Worm (Caenorhabditis elegans): ENCODE measurements around the gene R02F11.11.

R02F11.11 gene

DNA sequence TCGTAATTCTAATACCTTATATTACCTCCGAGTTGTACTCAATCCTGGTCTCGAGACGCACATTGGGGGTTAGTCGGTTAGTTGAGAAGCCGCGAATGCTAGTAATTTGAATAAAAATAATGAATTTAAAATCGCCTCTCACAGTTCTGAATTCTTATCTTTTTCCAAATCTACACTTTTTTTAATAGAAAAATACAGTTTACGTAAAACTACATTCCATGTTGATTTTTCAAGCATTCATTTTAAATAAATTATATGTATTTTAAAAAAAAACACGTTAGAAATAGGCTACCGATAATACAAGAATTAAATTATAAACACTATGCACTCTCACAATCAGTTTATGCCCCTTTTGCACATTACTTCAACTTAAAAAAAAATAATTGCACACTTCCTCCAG lies 22.0 kb upstream of the R02F11.11 start, which contains the start of gene C18G1.9 (continued):
- no peak for TF ChIP-seq F33H1.4 (GFP tag; IDR thresholded peaks at IDR 0.05)
- no peak for TF ChIP-seq ekl-4 (GFP tag; IDR thresholded peaks at IDR 0.05)
- TF ChIP-seq tlf-1 (GFP tag; optimal IDR thresholded peaks at IDR 0.05) = no peak
- no peak for TF ChIP-seq aptf-3 (GFP tag; IDR thresholded peaks at IDR 0.05)

DNA sequence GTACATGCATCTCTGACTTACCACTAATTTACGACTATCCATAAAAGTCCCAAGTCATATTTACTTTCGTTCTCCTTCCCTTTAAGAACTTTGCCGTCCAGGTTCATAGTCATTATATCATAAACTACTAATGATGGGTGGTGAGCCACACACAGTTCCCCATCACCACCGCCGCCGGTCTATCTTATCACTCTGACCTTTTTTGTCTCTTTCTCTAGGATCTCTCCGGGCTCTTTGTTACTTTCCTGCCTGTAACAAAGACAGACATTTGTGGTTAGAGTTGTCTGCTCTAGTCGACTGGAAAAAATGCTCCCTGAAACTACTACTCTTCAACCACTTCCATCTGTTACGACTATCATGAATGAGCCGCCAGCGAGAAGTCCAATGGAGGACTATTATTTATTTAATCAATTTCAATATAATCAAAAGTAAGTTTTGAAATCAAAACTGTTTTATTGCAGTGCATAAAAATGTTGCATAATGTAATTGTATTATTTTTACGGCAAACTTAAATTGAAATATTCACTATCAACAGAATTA lies 21.2 kb upstream of the R02F11.11 start, which contains the start of gene elt-7:
Gene elt-7 (plus strand): TSS at position 263 of the 540 bp plus-strand sequence.
- TF ChIP-seq lag-1 (GFP tag; IDR thresholded peaks at IDR 0.05) = 0 out of 2 replicates have a peak, but pooled peaks have one; percentile 17
- TF ChIP-seq nhr-80 (tag; optimal IDR thresholded peaks at IDR 0.05) = peak; percentile 77
- TF ChIP-seq dox-1 (GFP tag; IDR thresholded peaks at IDR 0.05) = 0 out of 2 replicates have a peak, but pooled peaks have one; percentile 7
- TF ChIP-seq Y53F4B.3 (GFP tag; IDR thresholded peaks at IDR 0.05) = no peak
- TF ChIP-seq nhr-27 (tag; optimal IDR thresholded peaks at IDR 0.05) = no peak

ce11 chrV:4775140-4775539 lies 16.5 kb upstream of the R02F11.11 start:
- TF ChIP-seq cebp-2 (GFP tag; IDR thresholded peaks at IDR 0.05) (no peak), madf-10 (tag; optimal IDR thresholded peaks at IDR 0.05) (no peak)

ce11 chrV:4777388-4777986 lies 14.2 kb upstream of the R02F11.11 start, which contains the start of gene C18G1.1:
Gene C18G1.1, plus strand, starts transcription at chrV:4777960.
- TF ChIP-seq rec-8 (tag; optimal IDR thresholded peaks at IDR 0.05) = no peak
- TF ChIP-seq madf-8 (GFP tag; conservative IDR thresholded peaks at IDR 0.05) = no peak
- TF ChIP-seq B0019.2 (GFP tag; conservative IDR thresholded peaks at IDR 0.05) = no peak
- TF ChIP-seq ZK185.1 (tag; optimal IDR thresholded peaks at IDR 0.05; ENCODE audit: poor library complexity, severe bottlenecking) = no peak
- TF ChIP-seq mel-28 (tag; optimal IDR thresholded peaks at IDR 0.05; ENCODE audit: borderline replicate concordance) = no peak
- TF ChIP-seq Y56A3A.18 (GFP tag; IDR thresholded peaks at IDR 0.05) = no peak
- no peak for TF ChIP-seq ccch-3 (GFP tag; optimal IDR thresholded peaks at IDR 0.05)
- no peak for TF ChIP-seq repo-1 (tag; optimal IDR thresholded peaks at IDR 0.05)
- TF ChIP-seq sdz-38 (tag; optimal IDR thresholded peaks at IDR 0.05) = no peak
- TF ChIP-seq B0261.1 (tag; optimal IDR thresholded peaks at IDR 0.05) = no peak
- no peak for TF ChIP-seq sptf-2 (GFP tag; optimal IDR thresholded peaks at IDR 0.05)
- no peak for TF ChIP-seq akir-1 (GFP tag; optimal IDR thresholded peaks at IDR 0.05)
- TF ChIP-seq atf-7 (tag; optimal IDR thresholded peaks at IDR 0.05) = no peak
- no peak for TF ChIP-seq attf-5 (GFP tag; optimal IDR thresholded peaks at IDR 0.05)
- no peak for TF ChIP-seq Y53G8AR.9 (GFP tag; conservative IDR thresholded peaks at IDR 0.05)
- TF ChIP-seq F10E7.11 (tag; optimal IDR thresholded peaks at IDR 0.05) = no peak

DNA sequence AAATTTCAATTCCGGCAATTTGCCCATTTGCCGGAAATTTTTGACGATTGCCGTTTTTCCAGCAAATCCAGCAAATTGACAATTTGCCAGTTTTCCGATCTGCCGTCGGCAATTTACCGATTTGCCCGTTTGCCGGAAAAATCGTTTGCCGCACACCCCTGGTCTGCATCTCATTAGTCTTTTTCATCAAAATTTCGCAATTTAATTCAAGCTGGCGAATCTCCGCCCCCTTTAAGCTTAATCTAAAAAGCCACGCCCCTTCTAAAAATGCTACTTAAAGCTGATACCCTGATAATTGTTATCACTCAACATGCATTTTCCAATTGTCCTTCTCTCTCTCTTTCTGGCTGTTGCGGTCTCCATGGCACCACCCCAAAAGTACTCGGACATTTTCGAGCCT lies 8.4 kb upstream of the R02F11.11 start, which contains the start of gene Y60C6A.1:
Gene Y60C6A.1 (plus strand): TSS at position 301 of the 400 bp plus-strand sequence.
- TF ChIP-seq him-1 (tag; optimal IDR thresholded peaks at IDR 0.05) = no peak
- TF ChIP-seq T26A5.8 (tag; optimal IDR thresholded peaks at IDR 0.05) = no peak
- TF ChIP-seq Y53G8AR.9 (GFP tag; conservative IDR thresholded peaks at IDR 0.05) = no peak
- TF ChIP-seq C06A6.2 (GFP tag; conservative IDR thresholded peaks at IDR 0.05) = no peak
- no peak for TF ChIP-seq B0261.1 (tag; optimal IDR thresholded peaks at IDR 0.05)
- TF ChIP-seq mcd-1 (GFP tag; IDR thresholded peaks at IDR 0.05) = no peak
- no peak for TF ChIP-seq F55B11.4 (tag; optimal IDR thresholded peaks at IDR 0.05; ENCODE audit: borderline replicate concordance, insufficient read depth)
- no peak for TF ChIP-seq attf-6 (GFP tag; IDR thresholded peaks at IDR 0.05)
- no peak for TF ChIP-seq nfya-1 (tag; optimal IDR thresholded peaks at IDR 0.05; ENCODE audit: borderline replicate concordance, insufficient read depth)
- no peak for TF ChIP-seq nhr-120 (GFP tag; IDR thresholded peaks at IDR 0.05)
- no peak for TF ChIP-seq ztf-18 (tag; optimal IDR thresholded peaks at IDR 0.05)
- no peak for TF ChIP-seq die-1 (tag; optimal IDR thresholded peaks at IDR 0.05)
- no peak for TF ChIP-seq ekl-4 (GFP tag; IDR thresholded peaks at IDR 0.05)
- TF ChIP-seq unc-62 (GFP tag; optimal IDR thresholded peaks at IDR 0.05) = no peak
- TF ChIP-seq unc-130 (GFP tag; optimal IDR thresholded peaks at IDR 0.05) = no peak
